Worm (Caenorhabditis elegans): Measurements from ENCODE around the gene F54D12.2.

The F54D12.2 gene

DNA sequence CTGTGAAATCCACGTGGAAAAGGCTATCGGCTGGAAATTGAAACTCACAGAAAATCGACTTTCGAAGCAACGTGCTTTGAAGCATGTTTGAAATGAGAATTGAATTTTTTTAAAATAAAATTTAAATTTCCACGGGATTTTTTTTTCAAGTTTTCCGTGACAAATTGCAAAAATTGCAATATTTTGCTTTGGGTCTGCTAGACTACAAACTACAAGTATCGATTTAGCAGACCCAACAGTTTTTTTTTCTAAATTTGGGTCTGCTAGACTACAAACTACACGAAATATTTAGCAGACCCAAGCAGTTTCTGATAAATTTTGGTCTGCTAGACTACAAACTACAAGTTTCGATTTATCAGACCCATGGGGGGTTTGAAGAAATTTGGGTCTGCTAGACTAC is 12.9 kb downstream of the F54D12.2 start, which contains the start of gene Y51H7C.9:
Y51H7C.9 (minus strand) TSS at position 101 of the 400 bp plus-strand sequence.
- TF ChIP-seq aly-2 (tag; optimal IDR thresholded peaks at IDR 0.05) (no peak), nhr-43 (tag; optimal IDR thresholded peaks at IDR 0.05; ENCODE audit: poor library complexity, severe bottlenecking) (no peak), elt-1 (tag; optimal IDR thresholded peaks at IDR 0.05) (no peak), ceh-16 (tag; optimal IDR thresholded peaks at IDR 0.05) (no peak), mml-1 (tag; optimal IDR thresholded peaks at IDR 0.05) (no peak), ZK546.5 (tag; optimal IDR thresholded peaks at IDR 0.05) (no peak), nhr-237 (tag; optimal IDR thresholded peaks at IDR 0.05) (no peak), snpc-4 (tag; optimal IDR thresholded peaks at IDR 0.05) (no peak), R02D3.7 (tag; optimal IDR thresholded peaks at IDR 0.05) (no peak), lin-39 (tag; optimal IDR thresholded peaks at IDR 0.05) (no peak), nhr-25 (tag; optimal IDR thresholded peaks at IDR 0.05) (no peak), lsy-12 (tag; optimal IDR thresholded peaks at IDR 0.05) (no peak), ceh-28 (tag; optimal IDR thresholded peaks at IDR 0.05) (no peak), nhr-23 (tag; optimal IDR thresholded peaks at IDR 0.05) (no peak), daf-12 (tag; optimal IDR thresholded peaks at IDR 0.05) (no peak)

- TF ChIP-seq mdl-1 (tag; optimal IDR thresholded peaks at IDR 0.05): no peak
- peak; percentile 93 for TF ChIP-seq ceh-28 (tag; optimal IDR thresholded peaks at IDR 0.05)
- TF ChIP-seq sea-2 (GFP tag; optimal IDR thresholded peaks at IDR 0.05): no peak
- no peak for TF ChIP-seq mml-1 (tag; optimal IDR thresholded peaks at IDR 0.05)
- no peak for TF ChIP-seq nhr-237 (tag; optimal IDR thresholded peaks at IDR 0.05)
Measured at ce11 chrII:1412359-1412907, 13.9 kb downstream of the F54D12.2 start, which contains the start of gene alkb-1. Gene alkb-1 (plus strand): TSS chrII:1412409.

DNA sequence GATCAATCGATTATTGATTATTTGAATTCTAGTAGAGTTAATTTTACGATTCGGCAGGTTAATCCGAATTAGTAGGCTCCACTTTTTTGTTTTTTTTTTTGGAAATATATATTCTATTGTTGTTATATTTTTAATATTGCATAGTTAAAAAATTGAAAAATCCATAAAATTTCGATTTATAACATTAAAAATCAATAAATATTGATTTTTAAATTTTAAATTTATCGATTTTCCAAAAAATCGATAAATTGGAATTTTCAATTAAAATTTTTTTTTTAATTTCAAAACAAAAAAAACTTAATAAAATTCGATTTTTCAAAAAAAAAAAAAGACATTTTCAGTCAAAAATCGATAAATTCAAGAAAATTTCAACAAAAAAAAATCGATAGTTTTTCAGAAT is 21.5 kb downstream of the F54D12.2 start:
- TF ChIP-seq nhr-67 (tag; optimal IDR thresholded peaks at IDR 0.05): no peak
- TF ChIP-seq ceh-28 (tag; optimal IDR thresholded peaks at IDR 0.05): peak; percentile 84

- TF ChIP-seq lsy-12 (tag; optimal IDR thresholded peaks at IDR 0.05) (no peak), lin-39 (tag; optimal IDR thresholded peaks at IDR 0.05) (no peak), ZK546.5 (tag; optimal IDR thresholded peaks at IDR 0.05) (no peak), ceh-28 (tag; optimal IDR thresholded peaks at IDR 0.05) (peak; percentile 55)
Measured at ce11 chrII:1420806-1421463, 22.4 kb downstream of the F54D12.2 start.

- TF ChIP-seq hmg-11 (tag; optimal IDR thresholded peaks at IDR 0.05): no peak
- TF ChIP-seq ama-1 (optimal IDR thresholded peaks at IDR 0.05): no peak
- TF ChIP-seq pqm-1 (tag; optimal IDR thresholded peaks at IDR 0.05): no peak
- no peak for TF ChIP-seq aly-2 (tag; optimal IDR thresholded peaks at IDR 0.05)
- no peak for TF ChIP-seq ZK546.5 (tag; optimal IDR thresholded peaks at IDR 0.05)
- no peak for TF ChIP-seq nhr-67 (tag; optimal IDR thresholded peaks at IDR 0.05)
- no peak for TF ChIP-seq unc-39 (tag; optimal IDR thresholded peaks at IDR 0.05)
- TF ChIP-seq lin-15B (tag; optimal IDR thresholded peaks at IDR 0.05): no peak
- TF ChIP-seq ceh-16 (tag; optimal IDR thresholded peaks at IDR 0.05): no peak
- TF ChIP-seq snpc-4 (tag; optimal IDR thresholded peaks at IDR 0.05): no peak
- no peak for TF ChIP-seq sea-2 (GFP tag; optimal IDR thresholded peaks at IDR 0.05)
- TF ChIP-seq ztf-11 (tag; optimal IDR thresholded peaks at IDR 0.05): no peak
- TF ChIP-seq ztf-4 (tag; optimal IDR thresholded peaks at IDR 0.05): no peak
- no peak for TF ChIP-seq lsy-12 (tag; optimal IDR thresholded peaks at IDR 0.05)
- TF ChIP-seq egl-27 (tag; optimal IDR thresholded peaks at IDR 0.05): no peak
- TF ChIP-seq nhr-25 (tag; optimal IDR thresholded peaks at IDR 0.05): no peak
- TF ChIP-seq zag-1 (tag; optimal IDR thresholded peaks at IDR 0.05): no peak
Measured at ce11 chrII:1423660-1424059, 25.2 kb downstream of the F54D12.2 start, which contains the start of gene Y51H7C.10. Gene Y51H7C.10 (minus strand): TSS chrII:1423760.

DNA sequence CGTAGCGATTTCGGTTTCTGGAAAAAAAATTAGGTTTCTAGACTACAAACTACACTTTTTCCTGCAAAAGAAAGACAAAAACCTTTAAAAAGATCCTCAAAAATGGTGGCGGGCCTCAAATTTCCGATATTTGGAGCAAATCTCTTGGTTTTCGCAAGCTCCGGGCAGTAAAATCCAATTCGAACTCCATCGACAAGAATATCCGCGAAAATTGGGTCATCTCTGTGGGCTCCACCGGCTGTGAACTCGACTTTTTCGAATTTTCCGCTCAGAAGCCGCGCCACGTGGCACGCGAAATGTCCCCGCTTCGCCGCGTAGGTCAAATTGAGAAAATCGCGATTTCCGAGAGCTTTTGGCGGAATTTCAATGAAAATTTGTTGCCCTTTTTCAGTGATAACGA is 38.2 kb downstream of the F54D12.2 start:
- TF ChIP-seq nhr-28 (tag; optimal IDR thresholded peaks at IDR 0.05) (no peak), R02D3.7 (tag; optimal IDR thresholded peaks at IDR 0.05) (no peak), ztf-11 (tag; optimal IDR thresholded peaks at IDR 0.05) (no peak), nhr-67 (tag; optimal IDR thresholded peaks at IDR 0.05) (no peak), unc-39 (tag; optimal IDR thresholded peaks at IDR 0.05) (no peak), ceh-82 (tag; optimal IDR thresholded peaks at IDR 0.05) (no peak), skn-1 (tag; optimal IDR thresholded peaks at IDR 0.05) (no peak), nhr-76 (tag; optimal IDR thresholded peaks at IDR 0.05) (no peak), ceh-9 (tag; optimal IDR thresholded peaks at IDR 0.05) (no peak), nhr-77 (tag; optimal IDR thresholded peaks at IDR 0.05) (no peak), nhr-43 (tag; optimal IDR thresholded peaks at IDR 0.05; ENCODE audit: poor library complexity, severe bottlenecking) (no peak), hmg-11 (tag; optimal IDR thresholded peaks at IDR 0.05) (no peak), lin-39 (tag; optimal IDR thresholded peaks at IDR 0.05) (no peak)
